Worm (Caenorhabditis elegans) whole organism, L3 larva: ENCODE data around the gene cwf-19L2.

Source experiments
- ZK546.5 ChIP-seq: sonication (generic microtip); optimal IDR thresholded peaks from 2 replicates; lab custom pipeline; 2017; ENCODE audit warnings: missing biosample characterization, missing genetic modification characterization
- ceh-28 ChIP-seq: fragments of 150-350 bp; optimal IDR thresholded peaks from 2 replicates; lab custom pipeline; 2014; ENCODE audit warnings: missing biosample characterization, missing genetic modification reagents, missing genetic modification characterization
- elt-3 ChIP-seq, 3 experiments: fragments of 150-350 bp in 1 of 3; sonication (generic microtip) in 2 of 3; optimal IDR thresholded peaks; 2 replicates in 2 of 3; 4 replicates in 1 of 3; lab custom pipeline; 2014 to 2017; ENCODE audit warnings: missing biosample characterization in 3 of 3, missing genetic modification characterization in 3 of 3
- fos-1 ChIP-seq: fragments of 150-350 bp; optimal IDR thresholded peaks from 2 replicates; lab custom pipeline; 2014; ENCODE audit warnings: missing biosample characterization, missing genetic modification characterization
- nhr-76 ChIP-seq: fragments of 150-350 bp; sonication (generic microtip); optimal IDR thresholded peaks from 5 replicates; lab custom pipeline; 2014; ENCODE audit warnings: missing biosample characterization, missing genetic modification characterization
- pqm-1 ChIP-seq: fragments of 150-350 bp; optimal IDR thresholded peaks from 2 replicates; lab custom pipeline; 2017; ENCODE audit warnings: missing biosample characterization, missing genetic modification characterization, inconsistent platforms
- tbx-2 ChIP-seq: sonication (generic microtip); optimal IDR thresholded peaks from 2 replicates; lab custom pipeline; 2016; ENCODE audit warnings: mild to moderate bottlenecking, missing genetic modification characterization, missing compliant biosample characterization
- unc-62 ChIP-seq: fragments of 150-350 bp; sonication (generic microtip); optimal IDR thresholded peaks from 4 replicates; lab custom pipeline; 2014; ENCODE audit warnings: missing biosample characterization, missing genetic modification reagents, missing genetic modification characterization

- no peak for TF ChIP-seq tbx-2 (tag; lab: Kevin White, UChicago)
- no peak for TF ChIP-seq elt-3 (tag; optimal IDR thresholded peaks at IDR 0.05; lab: Kevin White, UChicago)
- no peak for TF ChIP-seq ceh-28 (tag; lab: Kevin White, UChicago)
- TF ChIP-seq nhr-76 (tag; lab: Kevin White, UChicago): no peak
- no peak for TF ChIP-seq pqm-1 (tag; lab: Kevin White, UChicago)
- no peak for TF ChIP-seq ZK546.5
- TF ChIP-seq fos-1 (tag; lab: Kevin White, UChicago): no peak
- TF ChIP-seq unc-62: no peak
Measured at ce11 chrIII:7291216-7291615, 2.2 kb upstream of the cwf-19L2 start.
